Worm (Caenorhabditis elegans) whole organism, L3 larva: ENCODE results near the gene scl-13.

Experiments
- ZK546.5 ChIP-seq: sonication (generic microtip); optimal IDR thresholded peaks from 2 replicates; lab custom pipeline; 2017; ENCODE audit warnings: missing biosample characterization, missing genetic modification characterization
- lin-15B ChIP-seq: fragments of 150-350 bp; optimal IDR thresholded peaks from 2 replicates; lab custom pipeline; 2014; ENCODE audit warnings: missing biosample characterization, missing genetic modification characterization
- lin-39 ChIP-seq: fragments of 150-350 bp; optimal IDR thresholded peaks from 2 replicates; lab custom pipeline; 2018; ENCODE audit warnings: missing biosample characterization, missing genetic modification reagents, missing genetic modification characterization
- nhr-237 ChIP-seq: fragments of 150-350 bp; optimal IDR thresholded peaks from 2 replicates; lab custom pipeline; 2014; ENCODE audit warnings: missing biosample characterization, missing genetic modification characterization

ce11 chrV:3774653-3775052, 36.8 kb downstream of the scl-13 start:
- no peak for TF ChIP-seq lin-39
- TF ChIP-seq lin-15B (tag; lab: Kevin White, UChicago): no peak
- TF ChIP-seq nhr-237 (tag; lab: Kevin White, UChicago): no peak
- TF ChIP-seq ZK546.5: no peak
